Fruit fly (Drosophila melanogaster) whole organism, embryonic: ENCODE data around the gene CG12521.

Experiments
- Antp ChIP-seq: fragments of 200-800 bp; sonication (Bioruptor generic); optimal IDR thresholded peaks from 3 replicates; lab custom pipeline; 2016; ENCODE audit warnings: missing biosample characterization, missing genetic modification characterization
- Atf6 ChIP-seq: fragments of 200-800 bp; sonication (Bioruptor generic); IDR thresholded peaks from 2 replicates; pipeline ENCODE4 v1.3.6; 2022; ENCODE audit warnings: missing biosample characterization, missing genetic modification characterization
- CG1024 ChIP-seq: fragments of 200-800 bp; sonication (Bioruptor generic); IDR thresholded peaks from 2 replicates; pipeline ENCODE4 v1.3.6; 2022; ENCODE audit warnings: missing biosample characterization, missing genetic modification characterization
- CG11456 ChIP-seq: fragments of 200-800 bp; sonication (Bioruptor generic); IDR thresholded peaks from 3 replicates; pipeline ENCODE4 v1.3.6; 2022; ENCODE audit warnings: missing biosample characterization, missing genetic modification characterization
- CG11504 ChIP-seq: fragments of 200-800 bp; sonication (Bioruptor generic); optimal IDR thresholded peaks from 3 replicates; lab custom pipeline; 2019; ENCODE audit warnings: missing biosample characterization, mild to moderate bottlenecking, missing genetic modification characterization, moderate library complexity
- CG11560 ChIP-seq: fragments of 200-800 bp; sonication (Bioruptor generic); IDR thresholded peaks from 3 replicates; pipeline ENCODE4 v1.3.6; 2022; ENCODE audit warnings: missing biosample characterization, missing genetic modification characterization
- CG11696 ChIP-seq: fragments of 200-800 bp; sonication (Bioruptor generic); IDR thresholded peaks from 2 replicates; pipeline ENCODE4 v1.3.6; 2022; ENCODE audit warnings: missing biosample characterization, missing genetic modification characterization
- CG14014 ChIP-seq: fragments of 200-800 bp; sonication (Bioruptor generic); IDR thresholded peaks from 2 replicates; pipeline ENCODE4 v1.3.6; 2022; ENCODE audit warnings: missing biosample characterization, missing genetic modification characterization
- CG14965 ChIP-seq: fragments of 200-800 bp; sonication (Bioruptor generic); optimal IDR thresholded peaks from 2 replicates; lab custom pipeline; 2016; ENCODE audit warnings: missing biosample characterization, missing genetic modification characterization, borderline replicate concordance
- CG15514 ChIP-seq: fragments of 200-800 bp; sonication (Bioruptor generic); optimal IDR thresholded peaks from 3 replicates; lab custom pipeline; 2017; ENCODE audit warnings: missing biosample characterization, missing genetic modification characterization, mild to moderate bottlenecking, moderate library complexity, missing genetic modification reagents
- CG18262 ChIP-seq: fragments of 200-800 bp; optimal IDR thresholded peaks from 3 replicates; lab custom pipeline; 2019; ENCODE audit warnings: missing biosample characterization, mild to moderate bottlenecking, missing genetic modification characterization, moderate library complexity
- CG18599 ChIP-seq: fragments of 200-800 bp; sonication (Bioruptor generic); optimal IDR thresholded peaks from 3 replicates; lab custom pipeline; 2017; ENCODE audit warnings: missing biosample characterization, missing genetic modification characterization, mild to moderate bottlenecking, moderate library complexity, missing genetic modification reagents
- CG2120 ChIP-seq: fragments of 200-800 bp; sonication (Bioruptor generic); optimal IDR thresholded peaks from 3 replicates; lab custom pipeline; 2016; ENCODE audit warnings: missing biosample characterization, missing genetic modification characterization
- CG2678 ChIP-seq: fragments of 200-800 bp; sonication (Bioruptor generic); optimal IDR thresholded peaks from 3 replicates; lab custom pipeline; 2019; ENCODE audit warnings: missing biosample characterization, mild to moderate bottlenecking, missing genetic modification characterization, moderate library complexity
- CG2889 ChIP-seq: fragments of 200-800 bp; sonication (Bioruptor generic); IDR thresholded peaks from 3 replicates; pipeline ENCODE4 v1.3.6; 2022; ENCODE audit warnings: missing biosample characterization, missing genetic modification characterization
- CG5180 ChIP-seq: fragments of 200-800 bp; sonication (Bioruptor generic); optimal IDR thresholded peaks from 3 replicates; lab custom pipeline; 2017; ENCODE audit warnings: missing biosample characterization, missing genetic modification characterization, mild to moderate bottlenecking, moderate library complexity, missing genetic modification reagents
- CG8089 ChIP-seq: fragments of 200-800 bp; sonication (Bioruptor generic); optimal IDR thresholded peaks from 3 replicates; lab custom pipeline; 2016; ENCODE audit warnings: missing biosample characterization, missing genetic modification characterization
- CG8388 ChIP-seq: fragments of 200-800 bp; sonication (Bioruptor generic); optimal IDR thresholded peaks from 2 replicates; lab custom pipeline; 2019; ENCODE audit warnings: missing biosample characterization, mild to moderate bottlenecking, missing genetic modification characterization, moderate library complexity
- CTCF ChIP-seq: fragments of 200-800 bp; sonication (Bioruptor generic); optimal IDR thresholded peaks from 2 replicates; lab custom pipeline; 2017; ENCODE audit warnings: missing biosample characterization, mild to moderate bottlenecking, missing genetic modification characterization, moderate library complexity
- Dip2 ChIP-seq: fragments of 200-800 bp; sonication (Bioruptor generic); IDR thresholded peaks from 2 replicates; pipeline ENCODE4 v1.3.6; 2022; ENCODE audit warnings: missing biosample characterization, missing genetic modification characterization
- Dref ChIP-seq: fragments of 200-800 bp; sonication (Bioruptor generic); IDR thresholded peaks from 2 replicates; pipeline ENCODE4 v1.3.6; 2022; ENCODE audit warnings: missing biosample characterization, missing genetic modification characterization
- Ets65A ChIP-seq: fragments of 200-800 bp; sonication (Bioruptor generic); peaks from one replicate; lab custom pipeline; 2016; ENCODE audit warnings: missing biosample characterization, missing genetic modification characterization
- HHEX ChIP-seq: fragments of 200-800 bp; sonication (Bioruptor generic); optimal IDR thresholded peaks from 3 replicates; lab custom pipeline; 2017; ENCODE audit warnings: missing biosample characterization, mild to moderate bottlenecking, missing genetic modification characterization, missing genetic modification reagents
- Hr51 ChIP-seq, 2 experiments: fragments of 200-800 bp; sonication (Bioruptor generic); optimal IDR thresholded peaks; 2 replicates in 1 of 2; 3 replicates in 1 of 2; lab custom pipeline; 2016 to 2018; ENCODE audit warnings: missing biosample characterization in 2 of 2, missing genetic modification characterization in 2 of 2, mild to moderate bottlenecking in 1 of 2, moderate library complexity in 1 of 2
- Med ChIP-seq: fragments of 200-800 bp; sonication (Bioruptor generic); peaks from one replicate; lab custom pipeline; 2016; ENCODE audit warnings: missing biosample characterization, missing genetic modification characterization, mild to moderate bottlenecking, inconsistent platforms, moderate library complexity
- Meics ChIP-seq: fragments of 200-800 bp; sonication (Bioruptor generic); optimal IDR thresholded peaks from 2 replicates; lab custom pipeline; 2017; ENCODE audit warnings: missing biosample characterization, mild to moderate bottlenecking, missing genetic modification characterization
- Nf-YA ChIP-seq: fragments of 200-800 bp; sonication (Bioruptor generic); IDR thresholded peaks from 2 replicates; pipeline ENCODE4 v1.3.6; 2022; ENCODE audit warnings: missing biosample characterization, missing genetic modification characterization
- NfI ChIP-seq: fragments of 200-800 bp; sonication (Bioruptor generic); optimal IDR thresholded peaks from 3 replicates; lab custom pipeline; 2018; ENCODE audit warnings: missing biosample characterization, mild to moderate bottlenecking, missing genetic modification characterization, moderate library complexity
- Sry-β ChIP-seq: fragments of 200-800 bp; sonication (Bioruptor generic); optimal IDR thresholded peaks from 2 replicates; lab custom pipeline; 2018; ENCODE audit warnings: missing biosample characterization, mild to moderate bottlenecking, missing genetic modification characterization, moderate library complexity
- Sry-δ ChIP-seq: fragments of 200-800 bp; sonication (Bioruptor generic); optimal IDR thresholded peaks from 2 replicates; lab custom pipeline; 2016; ENCODE audit warnings: missing biosample characterization, missing genetic modification characterization
- Tbp ChIP-seq: fragments of >200 bp; optimal IDR thresholded peaks from 2 replicates; lab custom pipeline; 2018; ENCODE audit warnings: missing biosample characterization, missing genetic modification characterization
- YL-1 ChIP-seq: fragments of 200-800 bp; sonication (Bioruptor generic); optimal IDR thresholded peaks from 3 replicates; lab custom pipeline; 2017; ENCODE audit warnings: missing biosample characterization, mild to moderate bottlenecking, missing genetic modification characterization
- cato ChIP-seq: fragments of 200-800 bp; sonication (Bioruptor generic); optimal IDR thresholded peaks from 2 replicates; lab custom pipeline; 2016; ENCODE audit warnings: missing biosample characterization, missing genetic modification characterization, borderline replicate concordance
- chinmo ChIP-seq: fragments of 200-800 bp; sonication (Bioruptor generic); IDR thresholded peaks from 4 replicates; pipeline ENCODE4 v1.3.6; 2022; ENCODE audit warnings: missing biosample characterization, missing genetic modification characterization; ENCODE audit not compliant: partially characterized antibody
- dysf ChIP-seq: fragments of 200-800 bp; sonication (Bioruptor generic); IDR thresholded peaks from 3 replicates; pipeline ENCODE4 v1.3.6; 2022; ENCODE audit warnings: missing biosample characterization, missing genetic modification characterization
- gsb ChIP-seq: fragments of 200-800 bp; sonication (Bioruptor generic); IDR thresholded peaks from 2 replicates; pipeline ENCODE4 v1.3.6; 2022; ENCODE audit warnings: missing biosample characterization, missing genetic modification characterization
- insv ChIP-seq, 2 experiments: fragments of 200-800 bp; sonication (Bioruptor generic); optimal IDR thresholded peaks; 3 replicates each; lab custom pipeline; 2016 to 2018; ENCODE audit warnings: missing biosample characterization in 2 of 2, missing genetic modification characterization in 2 of 2
- kni ChIP-seq: fragments of 200-800 bp; sonication (Bioruptor generic); optimal IDR thresholded peaks from 3 replicates; lab custom pipeline; 2017; ENCODE audit warnings: mild to moderate bottlenecking, missing biosample characterization, missing genetic modification reagents, missing genetic modification characterization
- lmd ChIP-seq: fragments of 200-800 bp; sonication (Bioruptor generic); IDR thresholded peaks from 2 replicates; pipeline ENCODE4 v1.3.6; 2022; ENCODE audit warnings: missing biosample characterization, missing genetic modification characterization
- lola ChIP-seq, 3 experiments: fragments of >200 bp in 2 of 3; fragments of 200-800 bp in 1 of 3; sonication (Bioruptor generic) in 1 of 3; optimal IDR thresholded peaks; 2 replicates each; lab custom pipeline; 2017 to 2019; ENCODE audit warnings: missing biosample characterization in 3 of 3, missing genetic modification characterization in 3 of 3, mild to moderate bottlenecking in 1 of 3, moderate library complexity in 1 of 3
- lov ChIP-seq, 2 experiments: fragments of 200-800 bp in 1 of 2; fragments of >200 bp in 1 of 2; sonication (Bioruptor generic) in 1 of 2; IDR thresholded peaks in 1 of 2; optimal IDR thresholded peaks in 1 of 2; 2 replicates in 1 of 2; 3 replicates in 1 of 2; pipeline versions ENCODE4 v1.3.6 to Lab custom; 2017 to 2022; ENCODE audit warnings: missing biosample characterization in 1 of 2, missing genetic modification characterization in 1 of 2
- onecut ChIP-seq: fragments of 200-800 bp; sonication (Bioruptor generic); IDR thresholded peaks from 2 replicates; pipeline ENCODE4 v1.3.6; 2022; ENCODE audit warnings: missing biosample characterization, missing genetic modification characterization
- row ChIP-seq: fragments of 200-800 bp; sonication (Bioruptor generic); IDR thresholded peaks from 3 replicates; pipeline ENCODE4 v1.3.6; 2022; ENCODE audit warnings: missing biosample characterization, missing genetic modification characterization
- sc ChIP-seq, 3 experiments: fragments of >200 bp in 2 of 3; fragments of 200-800 bp in 1 of 3; sonication (Bioruptor generic) in 1 of 3; optimal IDR thresholded peaks; 2 replicates in 2 of 3; 3 replicates in 1 of 3; lab custom pipeline; 2017; ENCODE audit warnings: mild to moderate bottlenecking in 1 of 3, missing biosample characterization in 1 of 3, missing genetic modification characterization in 1 of 3, missing genetic modification reagents in 1 of 3
- sens ChIP-seq: fragments of 200-800 bp; sonication (Bioruptor generic); peaks from one replicate; lab custom pipeline; 2016; ENCODE audit warnings: missing biosample characterization, missing genetic modification characterization
- stc ChIP-seq: fragments of 200-800 bp; sonication (Bioruptor generic); IDR thresholded peaks from 2 replicates; pipeline ENCODE4 v1.3.6; 2022; ENCODE audit warnings: missing biosample characterization, missing genetic modification characterization

Gene CG12521

DNA sequence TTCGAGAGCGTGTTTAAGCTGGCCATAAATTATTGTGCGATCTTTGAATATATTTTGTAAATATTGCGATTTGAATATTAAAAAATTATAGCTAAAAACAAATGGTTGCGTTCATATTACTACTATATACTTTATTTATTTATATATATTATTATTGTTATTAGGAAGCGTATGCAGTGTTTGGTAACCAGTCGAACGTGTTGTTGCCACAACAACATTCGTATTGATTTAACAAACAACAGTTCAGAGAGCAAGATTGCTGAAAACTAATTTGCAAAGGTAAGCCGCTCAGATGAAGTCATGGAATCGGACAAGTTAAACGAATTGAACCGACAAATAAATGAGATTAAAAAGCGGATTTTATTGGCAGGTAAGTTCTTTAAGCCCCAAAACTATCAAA lies 33.5 kb upstream of the CG12521 start, which contains the start of gene CCDC151:
CCDC151 (plus strand) TSS at position 301 of the 400 bp plus-strand sequence.
- TF ChIP-seq stc (GFP tag; lab: Robert Waterston, UW) (no peak), Tbp (no peak), Dip2 (GFP tag; lab: Robert Waterston, UW) (no peak), HHEX (GFP tag; lab: Kevin White, UChicago) (no peak)

DNA sequence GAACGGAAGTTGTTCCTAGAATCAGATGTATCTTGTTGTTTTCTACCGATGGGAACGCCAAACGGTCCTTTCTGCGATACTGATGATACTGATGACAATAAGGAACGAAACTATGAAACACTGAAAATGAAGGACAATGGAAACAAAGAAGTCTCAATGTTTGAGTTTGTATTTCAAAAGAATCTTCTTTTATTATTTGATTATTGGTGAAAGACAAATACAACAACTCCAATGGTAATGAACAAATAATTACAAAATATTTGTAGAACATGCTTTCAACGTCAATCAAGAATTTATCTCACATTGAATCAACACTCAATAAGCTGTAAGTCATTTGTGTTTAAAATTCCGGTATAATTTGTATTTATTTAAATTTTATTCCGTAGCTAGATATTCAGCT lies 31.2 kb upstream of the CG12521 start, which contains the start of gene Sprn:
Sprn (plus strand) TSS at position 301 of the 400 bp plus-strand sequence.
- TF ChIP-seq lmd (GFP tag; lab: Robert Waterston, UW) (no peak), Sry-β (GFP tag; lab: Kevin White, UChicago) (no peak), YL-1 (no peak), gsb (no peak), sc (optimal IDR thresholded peaks at IDR 0.05; lab: Kevin White, UChicago) (no peak), sc (GFP tag; optimal IDR thresholded peaks at IDR 0.05; lab: Kevin White, UChicago) (no peak), lola (GFP tag; optimal IDR thresholded peaks at IDR 0.05; lab: Kevin White, UChicago) (no peak)

DNA sequence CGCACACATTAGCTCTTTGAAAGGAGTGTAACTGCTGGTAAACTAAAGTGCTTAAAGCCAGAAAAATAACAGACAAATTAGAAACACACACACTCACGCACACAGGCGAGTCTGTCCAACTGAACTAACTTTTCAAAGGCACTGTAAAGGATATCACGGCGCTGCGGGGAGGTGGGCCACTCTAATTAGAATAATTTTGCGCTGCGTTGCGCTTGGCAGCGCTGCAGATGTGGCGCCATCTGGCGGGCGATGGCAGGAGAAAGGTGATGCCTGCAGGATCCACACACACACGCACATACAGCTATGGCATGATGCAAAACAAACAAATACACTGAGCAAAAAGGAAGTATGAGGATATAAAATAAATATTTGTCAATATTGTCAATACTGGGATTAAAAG lies 28.4 kb upstream of the CG12521 start:
- TF ChIP-seq chinmo (GFP tag; lab: Robert Waterston, UW) (no peak), CG8388 (GFP tag; lab: Kevin White, UChicago) (peak; percentile 11), CG14965 (GFP tag; lab: Kevin White, UChicago) (peak; percentile 88), insv (GFP tag; optimal IDR thresholded peaks at IDR 0.05; lab: Kevin White, UChicago) (peak in 1 of 2 experiments; percentile 80), dysf (GFP tag; lab: Robert Waterston, UW) (no peak), CTCF (GFP tag; lab: Kevin White, UChicago) (peak; percentile 85), lov (optimal IDR thresholded peaks at IDR 0.05; lab: Kevin White, UChicago) (no peak), lov (GFP tag; IDR thresholded peaks at IDR 0.05; lab: Robert Waterston, UW) (0 out of 3 replicates have a peak, but pooled peaks have one; percentile 32), Ets65A (peak; percentile 66), CG11696 (no peak), onecut (GFP tag; lab: Robert Waterston, UW) (peak; percentile 17; the same call in 1 of the 2 replicates), CG11456 (GFP tag; lab: Robert Waterston, UW) (0 out of 3 replicates have a peak, but pooled peaks have one; percentile 28)

DNA sequence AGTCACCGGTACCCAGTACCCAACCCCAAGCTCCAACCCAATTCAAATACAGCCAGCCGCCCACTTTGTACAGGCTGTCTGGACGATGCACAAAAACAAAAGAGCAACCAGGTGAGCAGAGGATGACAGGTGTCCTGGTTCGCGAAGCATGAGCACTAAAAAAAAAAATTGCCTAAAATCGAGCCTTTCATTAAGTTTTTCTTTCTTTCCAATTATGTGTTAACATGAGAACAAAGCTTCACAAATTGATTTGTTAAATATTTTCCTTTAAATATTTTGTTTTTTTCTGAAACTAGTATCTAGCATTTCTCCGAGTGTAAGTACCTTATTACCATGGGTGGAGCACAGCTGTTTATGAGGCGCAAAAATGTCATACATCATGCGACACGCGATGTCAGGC lies 27.2 kb upstream of the CG12521 start:
- no peak for TF ChIP-seq CG2889
- no peak for TF ChIP-seq NfI (GFP tag; lab: Kevin White, UChicago)
- TF ChIP-seq Dref (GFP tag; lab: Robert Waterston, UW): no peak
- peak; percentile 63 for TF ChIP-seq Ets65A
- TF ChIP-seq Antp: no peak
- TF ChIP-seq Hr51 (GFP tag; optimal IDR thresholded peaks at IDR 0.05; lab: Kevin White, UChicago): peak in 1 of 2 experiments; percentile 25
- peak; percentile 17 for TF ChIP-seq CG2120 (GFP tag; lab: Kevin White, UChicago)
- TF ChIP-seq CG1024: no peak
- no peak for TF ChIP-seq CG14014 (GFP tag; lab: Robert Waterston, UW)
- no peak for TF ChIP-seq Nf-YA (GFP tag; lab: Robert Waterston, UW)
- TF ChIP-seq Atf6: no peak; the same call in 1 of the 2 replicates
- no peak for TF ChIP-seq cato (GFP tag; lab: Kevin White, UChicago)
- no peak for TF ChIP-seq CG5180
- TF ChIP-seq CG11560 (tag; lab: Robert Waterston, UW): no peak
- TF ChIP-seq CG18262 (tag; lab: Kevin White, UChicago): no peak
- peak; percentile 21 for TF ChIP-seq Meics (GFP tag; lab: Kevin White, UChicago)
- no peak for TF ChIP-seq kni
- TF ChIP-seq CG15514: peak; percentile 20
- no peak for TF ChIP-seq CG8089
- peak; percentile 22 for TF ChIP-seq CG2678 (tag; lab: Kevin White, UChicago)
- TF ChIP-seq CG18599 (GFP tag; lab: Kevin White, UChicago): peak; percentile 53
- TF ChIP-seq Sry-δ (GFP tag; lab: Kevin White, UChicago): no peak
- peak; percentile 41; the same call in 1 of the 3 replicates for TF ChIP-seq row (GFP tag; lab: Robert Waterston, UW)
- TF ChIP-seq Med (GFP tag; lab: Kevin White, UChicago): no peak
- peak; percentile 0 for TF ChIP-seq CG11504 (tag; lab: Kevin White, UChicago)
- TF ChIP-seq sens: peak; percentile 8
